Worm (Caenorhabditis elegans) whole organism, early embryonic: ENCODE results near the gene acaa-2.

Source experiments
- F13C5.2 ChIP-seq: sonication (generic microtip); optimal IDR thresholded peaks from 2 replicates; lab custom pipeline; 2017; ENCODE audit warnings: mild to moderate bottlenecking, missing genetic modification characterization, inconsistent platforms, missing compliant biosample characterization
- ets-7 ChIP-seq: sonication (generic microtip); optimal IDR thresholded peaks from 2 replicates; lab custom pipeline; 2016; ENCODE audit warnings: missing genotype, missing genetic modification characterization, missing compliant biosample characterization
- hnd-1 ChIP-seq: sonication (generic microtip); optimal IDR thresholded peaks from 2 replicates; lab custom pipeline; 2016; ENCODE audit warnings: missing genetic modification characterization, missing compliant biosample characterization
- tbx-11 ChIP-seq: fragments of 200-800 bp; sonication (Bioruptor generic); IDR thresholded peaks from 2 replicates; pipeline ENCODE4 v1.3.6; 2022; ENCODE audit warnings: missing genetic modification characterization, missing compliant biosample characterization

DNA sequence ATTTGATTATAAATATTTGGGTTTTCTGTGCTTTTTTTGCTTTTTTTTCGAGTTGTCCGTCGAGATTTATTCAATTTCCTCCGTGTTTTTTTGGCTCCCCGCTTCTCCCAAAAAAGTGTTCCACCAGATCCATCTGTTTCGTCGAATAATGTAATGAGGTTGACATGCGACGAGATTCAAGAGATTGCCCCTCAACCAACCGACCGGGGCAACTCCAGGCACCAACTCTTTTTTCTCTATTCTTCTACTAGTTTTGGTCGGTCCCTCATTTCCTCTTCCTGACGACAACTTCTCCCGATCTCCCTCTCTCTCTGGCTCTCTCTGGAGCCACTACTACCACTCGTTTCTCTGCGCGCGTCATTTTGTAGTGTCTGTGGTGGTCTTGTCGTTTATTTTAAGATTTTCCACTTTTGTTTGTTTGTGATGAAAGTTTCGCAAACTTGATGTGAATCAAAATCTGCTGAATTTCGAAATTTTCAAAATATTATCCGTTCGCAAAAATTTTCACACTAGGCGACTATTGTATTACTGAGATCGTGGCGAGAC is 3.1 kb downstream of the acaa-2 start:
- TF ChIP-seq ets-7 (no peak), F13C5.2 (tag; lab: Kevin White, UChicago) (no peak), hnd-1 (tag; lab: Kevin White, UChicago) (no peak), tbx-11 (GFP tag; lab: Robert Waterston, UW) (no peak)
